Fruit fly (Drosophila melanogaster): Measurements from ENCODE around the gene CG42331.

The CG42331 gene

DNA sequence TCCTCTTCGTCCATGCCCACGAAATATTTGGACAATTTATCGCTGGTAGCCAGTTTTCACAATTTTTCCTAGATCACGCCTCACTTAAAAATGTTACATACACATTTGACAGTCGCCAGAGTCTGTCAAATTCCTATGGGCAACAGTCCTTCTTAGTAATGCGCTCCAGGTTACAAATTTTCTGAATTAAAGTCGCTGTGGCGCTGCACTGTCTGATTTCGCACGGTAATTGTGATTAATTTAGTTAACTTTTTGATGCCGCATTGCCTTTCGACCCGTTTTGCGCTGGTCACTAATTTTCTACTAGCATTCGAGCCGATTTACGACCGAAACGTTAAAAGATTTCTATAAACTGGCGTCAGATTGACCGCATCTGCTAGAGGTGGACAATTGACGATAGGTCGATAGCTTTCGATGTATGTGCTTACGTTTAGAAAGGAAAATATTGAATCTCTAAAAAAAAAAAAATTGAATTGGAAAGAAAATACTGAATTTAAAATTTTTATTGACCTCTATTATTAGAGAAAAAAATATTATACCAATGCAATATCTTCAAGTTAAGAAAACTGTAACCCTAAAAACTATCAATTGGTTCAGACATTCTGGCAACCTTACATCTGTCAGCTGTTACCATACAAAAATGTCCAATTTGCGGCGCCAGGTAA is 41.8 kb downstream of the CG42331 start, which contains the start of the genes lili and CG34150 (continued):
- TF ChIP-seq CG3281 (GFP tag; optimal IDR thresholded peaks at IDR 0.05) (peak; percentile 67), Sox102F (GFP tag; optimal IDR thresholded peaks at IDR 0.05) (no peak), Ada2b (GFP tag; IDR thresholded peaks at IDR 0.05) (peak; percentile 63; the same call in 1 of the 2 replicates), CG30020 (tag; optimal IDR thresholded peaks at IDR 0.05) (peak; percentile 70), NFAT (GFP tag; IDR thresholded peaks at IDR 0.05) (peak; percentile 54; the same call in 1 of the 2 replicates), Lim3 (GFP tag; IDR thresholded peaks at IDR 0.05) (no peak), luna (GFP tag; optimal IDR thresholded peaks at IDR 0.05) (peak; percentile 47), MBD-R2 (GFP tag; IDR thresholded peaks at IDR 0.05) (peak; percentile 93), C15 (GFP tag; IDR thresholded peaks at IDR 0.05) (no peak), dmrt11E (tag; optimal IDR thresholded peaks at IDR 0.05) (peak; percentile 69), CG10654 (GFP tag; optimal IDR thresholded peaks at IDR 0.05) (peak; percentile 67), salm (tag; optimal IDR thresholded peaks at IDR 0.05) (no peak), sens-2 (GFP tag; IDR thresholded peaks at IDR 0.05) (no peak), CG6683 (GFP tag; optimal IDR thresholded peaks at IDR 0.05) (no peak), sug (tag; optimal IDR thresholded peaks at IDR 0.05) (peak; percentile 82), slbo (GFP tag; IDR thresholded peaks at IDR 0.05) (peak; percentile 86), D19A (tag; optimal IDR thresholded peaks at IDR 0.05) (no peak), CG34422 (GFP tag; IDR thresholded peaks at IDR 0.05) (peak; percentile 78), twi (tag; optimal IDR thresholded peaks at IDR 0.05) (peak; percentile 56), Mrtf (GFP tag; IDR thresholded peaks at IDR 0.05) (0 out of 3 replicates have a peak, but pooled peaks have one; percentile 45), CG2875 (GFP tag; optimal IDR thresholded peaks at IDR 0.05) (no peak), ERR (GFP tag; optimal IDR thresholded peaks at IDR 0.05) (peak; percentile 62), zen (tag; optimal IDR thresholded peaks at IDR 0.05) (peak; percentile 54), CG4328 (GFP tag; optimal IDR thresholded peaks at IDR 0.05) (peak; percentile 65), CG15011 (GFP tag; optimal IDR thresholded peaks at IDR 0.05) (no peak), ind (GFP tag; optimal IDR thresholded peaks at IDR 0.05) (peak; percentile 73), D (optimal IDR thresholded peaks at IDR 0.05) (no peak), D (GFP tag; optimal IDR thresholded peaks at IDR 0.05) (no peak), nau (GFP tag; optimal IDR thresholded peaks at IDR 0.05) (no peak), CG12769 (tag; optimal IDR thresholded peaks at IDR 0.05) (no peak), Ets65A (GFP tag) (peak; percentile 90), mld (GFP tag; IDR thresholded peaks at IDR 0.05; ENCODE audit: partially characterized antibody) (no peak), CG12104 (GFP tag; optimal IDR thresholded peaks at IDR 0.05) (peak; percentile 52), CG4282 (GFP tag; optimal IDR thresholded peaks at IDR 0.05) (no peak), CG7786 (GFP tag; optimal IDR thresholded peaks at IDR 0.05) (peak; percentile 74), CG3847 (GFP tag; IDR thresholded peaks at IDR 0.05) (peak; percentile 89), CG14965 (GFP tag; optimal IDR thresholded peaks at IDR 0.05; ENCODE audit: borderline replicate concordance) (no peak), z (GFP tag; IDR thresholded peaks at IDR 0.05) (no peak), B-H1 (GFP tag; IDR thresholded peaks at IDR 0.05) (no peak; the same call in 2 of the 3 replicates), CG11696 (GFP tag; IDR thresholded peaks at IDR 0.05) (no peak), BEAF-32 (GFP tag; optimal IDR thresholded peaks at IDR 0.05) (peak; percentile 83), E2f2 (GFP tag; IDR thresholded peaks at IDR 0.05) (peak; percentile 76), Asciz (GFP tag; optimal IDR thresholded peaks at IDR 0.05) (peak; percentile 55), YL-1 (GFP tag; optimal IDR thresholded peaks at IDR 0.05) (peak; percentile 79), CG6791 (GFP tag; IDR thresholded peaks at IDR 0.05; ENCODE audit: partially characterized antibody) (peak; percentile 76), fd102C (GFP tag; optimal IDR thresholded peaks at IDR 0.05) (no peak), sima (GFP tag; optimal IDR thresholded peaks at IDR 0.05) (peak; percentile 41), Fer1 (GFP tag; optimal IDR thresholded peaks at IDR 0.05) (peak; percentile 69), CG9932 (GFP tag; IDR thresholded peaks at IDR 0.05) (peak; percentile 88), peb (GFP tag; IDR thresholded peaks at IDR 0.05) (peak; percentile 52; the same call in 1 of the 2 replicates)
